Worm (Caenorhabditis elegans): Measurements from ENCODE around the gene C53D6.8.

DNA sequence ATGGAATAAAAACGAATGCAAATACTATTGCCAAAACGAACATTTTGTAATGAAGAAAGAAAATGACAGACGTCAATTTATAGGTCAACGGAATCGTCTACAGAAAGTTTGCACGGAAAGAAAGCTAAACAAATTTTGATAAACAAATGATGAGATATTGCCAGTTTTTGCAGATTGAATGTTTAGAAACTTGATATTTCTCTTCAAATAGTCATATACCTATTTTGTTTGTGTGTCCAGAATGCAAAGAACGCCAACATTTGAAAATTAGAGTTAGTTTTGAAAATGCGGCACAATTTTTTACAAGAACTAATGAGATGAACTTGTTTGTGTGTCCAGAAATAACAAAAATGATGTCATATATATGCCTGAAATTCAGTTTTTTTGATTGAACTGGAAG, 42.7 kb upstream of the C53D6.8 start, which contains the start of gene Y73F4A.1:
- TF ChIP-seq nhr-77 (tag; optimal IDR thresholded peaks at IDR 0.05) (no peak), unc-62 (GFP tag; optimal IDR thresholded peaks at IDR 0.05) (no peak), peb-1 (tag; optimal IDR thresholded peaks at IDR 0.05) (no peak), skn-1 (tag; optimal IDR thresholded peaks at IDR 0.05) (no peak), mdl-1 (tag; optimal IDR thresholded peaks at IDR 0.05) (no peak), nhr-25 (tag; optimal IDR thresholded peaks at IDR 0.05) (no peak)
